Worm (Caenorhabditis elegans) whole organism, L4 larva: ENCODE data around the gene F26F2.1.

ENCODE experiments used
- F44E2.7 ChIP-seq: fragments of 200-800 bp; sonication (Bioruptor generic); IDR thresholded peaks from 2 replicates; pipeline ENCODE4 v2.1.2; 2022; ENCODE audit warnings: missing genetic modification characterization, missing compliant biosample characterization
- R02D3.7 ChIP-seq: fragments of 150-350 bp; sonication (generic microtip); optimal IDR thresholded peaks from 3 replicates; lab custom pipeline; 2014; ENCODE audit warnings: missing biosample characterization, missing genetic modification characterization
- T26A8.4 ChIP-seq: fragments of 200-800 bp; sonication (Bioruptor generic); IDR thresholded peaks from 2 replicates; pipeline ENCODE4 v1.3.6; 2022; ENCODE audit warnings: missing genetic modification characterization, missing compliant biosample characterization
- Y5F2A.4 ChIP-seq: fragments of 200-800 bp; sonication (Bioruptor generic); optimal IDR thresholded peaks from 2 replicates; lab custom pipeline; 2018; ENCODE audit warnings: mild to moderate bottlenecking, missing genetic modification characterization, missing compliant biosample characterization
- Y75B8A.6 ChIP-seq: fragments of 200-800 bp; sonication (Bioruptor generic); IDR thresholded peaks from 2 replicates; pipeline ENCODE4 v1.3.6; 2022; ENCODE audit warnings: missing genetic modification reagents, missing genetic modification characterization, missing compliant biosample characterization
- aha-1 ChIP-seq: fragments of 150-350 bp; peaks from one replicate; lab custom pipeline; 2014; ENCODE audit warnings: missing biosample characterization, missing genetic modification characterization
- arid-1 ChIP-seq: fragments of 200-800 bp; sonication (Bioruptor generic); conservative IDR thresholded peaks from 2 replicates; pipeline ENCODE4 v1.3.6; 2022; ENCODE audit warnings: missing genetic modification reagents, missing genetic modification characterization, missing compliant biosample characterization
- attf-4 ChIP-seq: sonication (generic microtip); optimal IDR thresholded peaks from 3 replicates; lab custom pipeline; 2017; ENCODE audit warnings: missing biosample characterization, missing genetic modification characterization
- ceh-62 ChIP-seq: sonication (generic microtip); optimal IDR thresholded peaks from 2 replicates; lab custom pipeline; 2017; ENCODE audit warnings: missing biosample characterization, missing genetic modification characterization
- dmd-6 ChIP-seq: fragments of 200-800 bp; sonication (Bioruptor generic); IDR thresholded peaks from 2 replicates; pipeline ENCODE4 v1.3.6; 2022; ENCODE audit warnings: missing genetic modification reagents, missing genetic modification characterization, missing compliant biosample characterization
- dmd-9 ChIP-seq: fragments of 200-800 bp; sonication (Bioruptor generic); IDR thresholded peaks from 2 replicates; pipeline ENCODE4 v1.3.6; 2022; ENCODE audit warnings: missing genetic modification reagents, missing genetic modification characterization, missing compliant biosample characterization
- dpl-1 ChIP-seq: fragments of 150-350 bp; optimal IDR thresholded peaks from 2 replicates; lab custom pipeline; 2014; ENCODE audit warnings: missing biosample characterization, missing genetic modification reagents, missing genetic modification characterization
- duxl-1 ChIP-seq: sonication (generic microtip); optimal IDR thresholded peaks from 2 replicates; lab custom pipeline; 2016; ENCODE audit warnings: mild to moderate bottlenecking, missing genetic modification characterization, moderate library complexity, missing compliant biosample characterization; ENCODE audit not compliant: poor library complexity
- dve-1 ChIP-seq: sonication (generic microtip); optimal IDR thresholded peaks from 2 replicates; lab custom pipeline; 2017; ENCODE audit warnings: antibody characterized with exemption, mild to moderate bottlenecking, missing genetic modification characterization, missing compliant biosample characterization; ENCODE audit not compliant: insufficient read depth
- fkh-10 ChIP-seq: fragments of 150-350 bp; optimal IDR thresholded peaks from 2 replicates; lab custom pipeline; 2014; ENCODE audit warnings: missing biosample characterization, missing genetic modification reagents, missing genetic modification characterization
- hlh-11 ChIP-seq: fragments of 200-800 bp; sonication (Bioruptor generic); optimal IDR thresholded peaks from 2 replicates; lab custom pipeline; 2018; ENCODE audit warnings: mild to moderate bottlenecking, missing genetic modification characterization, missing compliant biosample characterization
- hlh-30 ChIP-seq: sonication (generic microtip); optimal IDR thresholded peaks from 2 replicates; lab custom pipeline; 2017; ENCODE audit warnings: antibody characterized with exemption, mild to moderate bottlenecking, missing genetic modification characterization, missing compliant biosample characterization; ENCODE audit not compliant: insufficient read depth
- hmg-1.1 ChIP-seq: fragments of 200-800 bp; sonication (Bioruptor generic); IDR thresholded peaks from 2 replicates; pipeline ENCODE4 v1.3.6; 2022; ENCODE audit warnings: missing genetic modification reagents, missing genetic modification characterization, missing compliant biosample characterization
- lin-1 ChIP-seq: fragments of 200-800 bp; sonication (Bioruptor generic); IDR thresholded peaks from 2 replicates; pipeline ENCODE4 v1.3.6; 2022; ENCODE audit warnings: missing genetic modification reagents, missing genetic modification characterization, missing compliant biosample characterization
- lin-39 ChIP-seq: fragments of 150-350 bp; optimal IDR thresholded peaks from 2 replicates; lab custom pipeline; 2014; ENCODE audit warnings: missing biosample characterization, missing genetic modification reagents, missing genetic modification characterization
- lsy-2 ChIP-seq, 2 experiments: fragments of 150-350 bp in 1 of 2; sonication (generic microtip) in 1 of 2; optimal IDR thresholded peaks; 2 replicates each; lab custom pipeline; 2014 to 2017; ENCODE audit warnings: missing biosample characterization in 2 of 2, missing genetic modification characterization in 2 of 2
- madf-9 ChIP-seq: fragments of 200-800 bp; sonication (Bioruptor generic); conservative IDR thresholded peaks from 2 replicates; pipeline ENCODE4 v1.3.6; 2022; ENCODE audit warnings: missing genetic modification reagents, missing genetic modification characterization, missing compliant biosample characterization
- mdl-1 ChIP-seq, 2 experiments: fragments of 150-350 bp in 1 of 2; sonication (generic microtip) in 1 of 2; optimal IDR thresholded peaks; 2 replicates each; lab custom pipeline; 2014 to 2017; ENCODE audit warnings: missing biosample characterization in 2 of 2, missing genetic modification characterization in 2 of 2
- mdt-29 ChIP-seq: fragments of 200-800 bp; sonication (Bioruptor generic); IDR thresholded peaks from 2 replicates; pipeline ENCODE4 v1.3.6; 2022; ENCODE audit warnings: missing genetic modification reagents, missing genetic modification characterization, missing compliant biosample characterization
- mep-1 ChIP-seq: fragments of 150-350 bp; sonication (generic microtip); optimal IDR thresholded peaks from 3 replicates; lab custom pipeline; 2014; ENCODE audit warnings: missing biosample characterization, missing genetic modification characterization
- mes-2 ChIP-seq: sonication (generic microtip); optimal IDR thresholded peaks from 2 replicates; lab custom pipeline; 2016; ENCODE audit warnings: missing genotype, mild to moderate bottlenecking, missing genetic modification characterization, missing compliant biosample characterization; ENCODE audit not compliant: poor library complexity, severe bottlenecking
- nhr-102 ChIP-seq: sonication (generic microtip); optimal IDR thresholded peaks from 2 replicates; lab custom pipeline; 2016; ENCODE audit warnings: mild to moderate bottlenecking, missing genetic modification characterization, moderate library complexity, missing compliant biosample characterization
- pha-4 ChIP-seq, 2 experiments: fragments of 150-350 bp in 1 of 2; fragments of 200-800 bp in 1 of 2; sonication (Bioruptor generic) in 1 of 2; IDR thresholded peaks in 1 of 2; optimal IDR thresholded peaks in 1 of 2; 2 replicates each; pipeline versions ENCODE4 v1.3.6 to Lab custom; 2014 to 2022; ENCODE audit warnings: missing genetic modification characterization in 2 of 2, missing genetic modification reagents in 2 of 2, missing biosample characterization in 1 of 2, missing compliant biosample characterization in 1 of 2
- php-3 ChIP-seq: fragments of 200-800 bp; sonication (Bioruptor generic); IDR thresholded peaks from 2 replicates; pipeline ENCODE4 v1.3.6; 2022; ENCODE audit warnings: missing genetic modification reagents, missing genetic modification characterization, missing compliant biosample characterization
- skn-1 ChIP-seq: fragments of 150-350 bp; optimal IDR thresholded peaks from 2 replicates; lab custom pipeline; 2014; ENCODE audit warnings: missing biosample characterization, missing genetic modification characterization
- snpc-1.2 ChIP-seq: fragments of 200-800 bp; sonication (Bioruptor generic); IDR thresholded peaks from 2 replicates; pipeline ENCODE4 v1.3.6; 2022; ENCODE audit warnings: missing genetic modification reagents, missing genetic modification characterization, missing compliant biosample characterization
- spr-1 ChIP-seq: sonication (generic microtip); optimal IDR thresholded peaks from 2 replicates; lab custom pipeline; 2016; ENCODE audit warnings: mild to moderate bottlenecking, missing genetic modification characterization, missing compliant biosample characterization
- spr-3 ChIP-seq: fragments of 200-800 bp; sonication (Bioruptor generic); optimal IDR thresholded peaks from 2 replicates; lab custom pipeline; 2018; ENCODE audit warnings: mild to moderate bottlenecking, missing genetic modification characterization, missing compliant biosample characterization
- tag-97 ChIP-seq: fragments of 200-800 bp; sonication (Bioruptor generic); IDR thresholded peaks from 2 replicates; pipeline ENCODE4 v1.3.6; 2022; ENCODE audit warnings: missing genetic modification characterization, missing compliant biosample characterization
- unc-39 ChIP-seq: sonication (generic microtip); optimal IDR thresholded peaks from 2 replicates; lab custom pipeline; 2017; ENCODE audit warnings: missing biosample characterization, missing genetic modification characterization
- unc-62 ChIP-seq, 3 experiments: fragments of 150-350 bp in 1 of 3; sonication (generic microtip); optimal IDR thresholded peaks in 2 of 3; peaks in 1 of 3; 1 replicate in 1 of 3; 2 replicates in 2 of 3; lab custom pipeline; 2014 to 2017; ENCODE audit warnings: missing biosample characterization in 3 of 3, missing genetic modification characterization in 3 of 3, missing genetic modification reagents in 3 of 3, missing genotype in 1 of 3
- zip-11 ChIP-seq: fragments of 200-800 bp; sonication (Bioruptor generic); IDR thresholded peaks from 2 replicates; pipeline ENCODE4 v1.3.6; 2022; ENCODE audit warnings: missing genetic modification characterization, missing compliant biosample characterization

Gene F26F2.1

ce11 chrV:20580511-20581040 lies 18.9 kb upstream of the F26F2.1 start, which contains the start of gene F26F2.7 (continued):
- peak; percentile 88 for TF ChIP-seq mes-2 (tag; lab: Kevin White, UChicago)
- TF ChIP-seq dmd-9 (GFP tag; lab: Robert Waterston, UW), result peak; percentile 70; the same call in 1 of the 2 replicates
- TF ChIP-seq mdt-29 (GFP tag; lab: Robert Waterston, UW), result peak; percentile 75; the same call in 1 of the 2 replicates
- no peak for TF ChIP-seq ceh-62 (tag; lab: Kevin White, UChicago)
- peak; percentile 79 for TF ChIP-seq nhr-102
- no peak for TF ChIP-seq skn-1 (tag; lab: Kevin White, UChicago)
- TF ChIP-seq spr-3, result peak; percentile 74
- TF ChIP-seq lin-39, result no peak
- TF ChIP-seq mdl-1 (tag; optimal IDR thresholded peaks at IDR 0.05; lab: Kevin White, UChicago), result peak; percentile 19 to 81
- TF ChIP-seq dve-1, result peak; percentile 97
- TF ChIP-seq fkh-10 (GFP tag; lab: Kevin White, UChicago), result peak; percentile 17
- no peak for TF ChIP-seq zip-11 (GFP tag; lab: Robert Waterston, UW)
- peak; percentile 92; the same call in 1 of the 2 replicates for TF ChIP-seq php-3 (GFP tag; lab: Robert Waterston, UW)
- TF ChIP-seq Y5F2A.4 (GFP tag; lab: Kevin White, UChicago), result no peak
- peak; percentile 95 for TF ChIP-seq hlh-11
- peak; percentile 64 for TF ChIP-seq arid-1
- TF ChIP-seq tag-97 (GFP tag; lab: Robert Waterston, UW), result no peak
- 0 out of 2 replicates have a peak, but pooled peaks have one; percentile 47 for TF ChIP-seq F44E2.7 (GFP tag; lab: Robert Waterston, UW)
- TF ChIP-seq spr-1 (tag; lab: Kevin White, UChicago), result peak; percentile 70
- peak; percentile 18 to 94 for TF ChIP-seq lsy-2 (tag; optimal IDR thresholded peaks at IDR 0.05; lab: Kevin White, UChicago)
- no peak for TF ChIP-seq snpc-1.2 (GFP tag; lab: Robert Waterston, UW)
- TF ChIP-seq R02D3.7 (tag; lab: Kevin White, UChicago), result no peak
- peak; percentile 70; the same call in 1 of the 2 replicates for TF ChIP-seq T26A8.4 (GFP tag; lab: Robert Waterston, UW)
- TF ChIP-seq Y75B8A.6 (GFP tag; lab: Robert Waterston, UW), result no peak
- TF ChIP-seq unc-39 (tag; lab: Kevin White, UChicago), result no peak
- peak; percentile 84 for TF ChIP-seq hmg-1.1
- no peak for TF ChIP-seq attf-4 (tag; lab: Kevin White, UChicago)
- TF ChIP-seq dpl-1 (GFP tag; lab: Kevin White, UChicago), result peak; percentile 79
- TF ChIP-seq lin-1 (GFP tag; lab: Robert Waterston, UW), result peak; percentile 65; the same call in 1 of the 2 replicates
- TF ChIP-seq hlh-30, result peak; percentile 98
- TF ChIP-seq pha-4 (GFP tag; IDR thresholded peaks at IDR 0.05; lab: Robert Waterston, UW), result peak; percentile 77
- no peak for TF ChIP-seq pha-4 (tag; optimal IDR thresholded peaks at IDR 0.05; lab: Kevin White, UChicago)
- peak; percentile 83 for TF ChIP-seq dmd-6 (GFP tag; lab: Robert Waterston, UW)
- peak; percentile 39; the same call in 1 of the 2 replicates for TF ChIP-seq madf-9
- peak; percentile 80 for TF ChIP-seq duxl-1

ce11 chrV:20579534-20579933 lies 17.8 kb upstream of the F26F2.1 start, which contains the start of gene F26F2.8:
Gene F26F2.8, plus strand, starts transcription at chrV:20579546.
- no peak for TF ChIP-seq unc-62 (GFP tag; optimal IDR thresholded peaks at IDR 0.05 in 1 of 2; lab: Kevin White, UChicago)
- TF ChIP-seq unc-62 (tag; optimal IDR thresholded peaks at IDR 0.05; lab: Kevin White, UChicago), result no peak
- TF ChIP-seq aha-1, result peak; percentile 90
- TF ChIP-seq, all 104 proteins: peak for 1

ce11 chrV:20574872-20575271 lies 13.2 kb upstream of the F26F2.1 start:
- TF ChIP-seq mep-1 (tag; lab: Kevin White, UChicago) (no peak), unc-62 (GFP tag; optimal IDR thresholded peaks at IDR 0.05 in 1 of 2; lab: Kevin White, UChicago) (peak in 1 of 2 experiments; percentile 97), unc-62 (tag; optimal IDR thresholded peaks at IDR 0.05; lab: Kevin White, UChicago) (no peak)
